Fruit fly (Drosophila melanogaster) ovary, adult (tissue): Measurements from ENCODE around the gene drongo.

Source experiments
- CG17801 ChIP-seq: fragments of 200-800 bp; optimal IDR thresholded peaks from 2 replicates; lab custom pipeline; 2019; ENCODE audit warnings: missing biosample characterization, mild to moderate bottlenecking, missing genetic modification characterization, moderate library complexity; ENCODE audit not compliant: partially characterized antibody

Gene drongo

dm6 chr2L:850727-851257 is at the start of gene drongo:
drongo (minus strand) TSS chr2L:851071.
- peak; percentile 25 for TF ChIP-seq CG17801

dm6 chr2L:898316-898715 is 47.4 kb upstream of the drongo start, which contains the start of gene Lsp1beta:
Lsp1beta (plus strand) TSS chr2L:898500.
- no peak for TF ChIP-seq CG17801

- TF ChIP-seq CG17801 = no peak
Measured at dm6 chr2L:897124-897523, 46.3 kb upstream of the drongo start.

dm6 chr2L:895448-895847 is 44.6 kb upstream of the drongo start:
- no peak for TF ChIP-seq CG17801

dm6 chr2L:893171-893570 is 42.3 kb upstream of the drongo start:
- no peak for TF ChIP-seq CG17801

- TF ChIP-seq CG17801 = no peak
Measured at dm6 chr2L:892461-892860, 41.6 kb upstream of the drongo start.

dm6 chr2L:889799-890198 is 38.9 kb upstream of the drongo start:
- no peak for TF ChIP-seq CG17801

dm6 chr2L:887788-888187 is 36.9 kb upstream of the drongo start:
- TF ChIP-seq CG17801 = no peak

- no peak for TF ChIP-seq CG17801
Measured at dm6 chr2L:886743-887142, 35.9 kb upstream of the drongo start.

dm6 chr2L:884970-885369 is 34.1 kb upstream of the drongo start, which contains the start of gene CG15824:
CG15824 (minus strand) TSS chr2L:885141.
- TF ChIP-seq CG17801 = no peak

dm6 chr2L:877002-877401 is 26.1 kb upstream of the drongo start, which contains the start of gene ninaA:
ninaA (plus strand) TSS chr2L:877302.
- no peak for TF ChIP-seq CG17801

- no peak for TF ChIP-seq CG17801
Measured at dm6 chr2L:873724-874504, 23.0 kb upstream of the drongo start.

dm6 chr2L:871419-871846 is 20.6 kb upstream of the drongo start:
- no peak for TF ChIP-seq CG17801

- TF ChIP-seq CG17801 = peak; percentile 70
Measured at dm6 chr2L:870749-871418, 20.0 kb upstream of the drongo start.

dm6 chr2L:870285-870684 is 19.4 kb upstream of the drongo start, which contains the start of gene PNUTS:
PNUTS (plus strand) TSS chr2L:870465.
- TF ChIP-seq CG17801 = no peak

- no peak for TF ChIP-seq CG17801
Measured at dm6 chr2L:869497-870040, 18.7 kb upstream of the drongo start, which contains the start of gene dbe. dbe (minus strand) TSS chr2L:869857.

- no peak for TF ChIP-seq CG17801
Measured at dm6 chr2L:868961-869360, 18.1 kb upstream of the drongo start.
